Worm (Caenorhabditis elegans) whole organism, L4/young adult: ENCODE results near the gene F49H12.2.

ENCODE experiments used
- W03F9.2 ChIP-seq: fragments of 150-350 bp; optimal IDR thresholded peaks from 2 replicates; lab custom pipeline; 2014; ENCODE audit warnings: missing biosample characterization, missing genetic modification characterization
- dao-5 ChIP-seq: sonication (generic microtip); optimal IDR thresholded peaks from 2 replicates; lab custom pipeline; 2016; ENCODE audit warnings: missing genotype, missing genetic modification characterization, moderate library complexity, missing compliant biosample characterization
- him-1 ChIP-seq: sonication (generic microtip); optimal IDR thresholded peaks from 2 replicates; lab custom pipeline; 2016; ENCODE audit warnings: missing genotype, missing genetic modification reagents, missing genetic modification characterization, missing compliant biosample characterization

Gene F49H12.2

ce11 chrX:2094094-2094493 is 9.0 kb downstream of the F49H12.2 start:
- TF ChIP-seq W03F9.2 (tag; lab: Kevin White, UChicago): no peak

ce11 chrX:2096804-2097203 is 11.7 kb downstream of the F49H12.2 start, which contains the start of gene T21D9.2:
Gene T21D9.2, minus strand, starts transcription at chrX:2096904.
- no peak for TF ChIP-seq W03F9.2 (tag; lab: Kevin White, UChicago)
- no peak for TF ChIP-seq dao-5
- TF ChIP-seq him-1 (tag; lab: Kevin White, UChicago): no peak

DNA sequence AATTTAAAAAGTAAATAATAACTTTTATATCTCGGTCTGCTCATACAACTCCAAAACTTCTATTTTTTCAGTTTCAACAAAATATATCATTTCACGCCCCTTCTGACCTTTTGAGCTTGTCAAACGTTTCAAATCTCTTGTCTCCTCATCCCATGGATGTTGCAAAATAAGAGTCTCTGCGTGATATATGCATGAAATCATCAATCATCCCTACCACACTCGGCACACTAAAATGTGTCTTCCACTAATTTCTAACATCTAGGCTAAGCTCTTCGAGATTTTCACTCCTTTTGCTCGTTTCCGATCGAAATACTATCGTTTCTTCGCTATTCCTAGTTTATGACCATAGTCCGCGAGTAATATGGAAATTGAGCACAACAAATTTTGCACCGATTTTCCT is 13.9 kb downstream of the F49H12.2 start:
- TF ChIP-seq W03F9.2 (tag; lab: Kevin White, UChicago) (no peak), him-1 (tag; lab: Kevin White, UChicago) (no peak), dao-5 (no peak)

ce11 chrX:2105310-2105709 is 20.2 kb downstream of the F49H12.2 start, which contains the start of gene F53B1.3:
Gene F53B1.3, plus strand, starts transcription at chrX:2105610.
- no peak for TF ChIP-seq dao-5
- no peak for TF ChIP-seq W03F9.2 (tag; lab: Kevin White, UChicago)
- no peak for TF ChIP-seq him-1 (tag; lab: Kevin White, UChicago)

ce11 chrX:2107414-2107813 is 22.3 kb downstream of the F49H12.2 start:
- TF ChIP-seq W03F9.2 (tag; lab: Kevin White, UChicago) (no peak), dao-5 (no peak)

DNA sequence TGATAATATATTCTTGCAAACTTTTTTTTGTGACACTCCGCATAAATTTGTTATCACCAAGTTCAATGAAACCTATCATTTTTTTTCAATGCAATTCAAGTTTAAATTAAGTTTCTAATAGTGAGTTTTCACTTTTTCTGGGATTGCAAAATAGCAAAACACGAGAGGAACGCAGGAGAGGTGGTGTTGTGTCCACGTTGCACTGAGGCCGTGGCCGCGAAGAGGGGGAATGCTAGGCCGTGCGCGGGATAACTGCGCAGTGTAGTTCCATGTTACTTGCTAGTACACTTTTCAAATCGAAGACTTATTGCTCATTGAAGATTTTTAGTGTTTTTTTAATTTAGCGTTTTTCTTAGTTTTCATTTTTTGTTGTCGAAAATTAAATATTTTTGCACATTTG is 23.1 kb downstream of the F49H12.2 start:
- TF ChIP-seq him-1 (tag; lab: Kevin White, UChicago) (no peak), dao-5 (no peak), W03F9.2 (tag; lab: Kevin White, UChicago) (no peak)

ce11 chrX:2108682-2109081 is 23.6 kb downstream of the F49H12.2 start, which contains the start of gene F53B1.2:
Gene F53B1.2, plus strand, starts transcription at chrX:2108982.
- TF ChIP-seq dao-5 (no peak), W03F9.2 (tag; lab: Kevin White, UChicago) (no peak)

DNA sequence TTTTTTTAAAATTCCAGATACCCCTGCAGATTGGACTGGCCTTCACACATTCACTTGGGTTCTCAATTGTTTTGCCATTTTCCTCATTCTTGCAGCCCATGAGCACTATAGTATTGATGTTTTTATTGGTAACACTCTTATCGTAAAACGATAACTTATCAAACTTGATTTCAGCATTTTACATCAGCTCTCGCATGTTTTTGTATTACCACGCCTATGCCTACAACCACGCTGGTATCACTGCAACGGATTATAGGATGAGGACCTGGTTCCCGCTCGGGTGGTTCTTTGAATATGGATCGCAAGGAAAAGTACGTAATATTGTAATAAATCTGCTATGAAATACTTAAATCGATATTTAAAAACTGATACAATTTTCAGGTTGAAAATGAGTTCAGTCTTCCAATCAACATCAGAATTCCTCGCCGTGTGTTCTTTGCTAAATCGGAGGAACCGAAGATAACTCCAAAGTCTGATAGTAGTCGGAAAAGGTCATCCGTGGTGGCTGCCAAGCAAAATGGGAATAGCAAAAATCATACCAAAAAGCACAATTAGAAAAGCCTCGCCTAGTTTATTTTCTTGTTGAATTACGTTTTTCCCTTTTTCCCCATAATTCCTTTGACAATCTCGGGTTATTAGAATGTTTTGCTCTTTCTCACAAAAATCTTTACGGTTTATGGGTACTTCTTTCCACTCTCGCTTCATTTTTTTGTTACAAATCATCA is 25.7 kb downstream of the F49H12.2 start:
- TF ChIP-seq W03F9.2 (tag; lab: Kevin White, UChicago) (no peak), him-1 (tag; lab: Kevin White, UChicago) (no peak)

DNA sequence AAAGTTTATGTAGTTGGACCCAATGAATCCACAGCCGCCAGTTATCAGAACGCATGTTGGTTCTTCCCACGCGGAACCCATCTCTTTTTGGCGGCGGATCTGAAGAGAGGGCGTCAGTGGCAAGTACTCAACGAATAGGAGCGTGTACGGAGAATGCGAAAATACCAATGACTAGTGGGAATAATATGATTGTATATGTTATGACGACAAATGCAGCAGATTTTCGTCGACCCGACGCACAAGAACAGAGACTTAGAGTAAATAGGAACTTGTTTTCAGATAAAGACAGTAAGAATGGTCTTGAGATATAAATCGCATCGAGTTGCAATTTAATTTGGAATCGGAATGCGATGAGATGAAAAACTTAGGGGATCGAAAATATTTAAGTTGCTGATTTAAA is 27.9 kb downstream of the F49H12.2 start, which contains the start of gene bus-5:
Gene bus-5, minus strand, starts transcription at position 101 of the 400 bp plus-strand sequence.
- TF ChIP-seq dao-5 (no peak), him-1 (tag; lab: Kevin White, UChicago) (no peak), W03F9.2 (tag; lab: Kevin White, UChicago) (no peak)

DNA sequence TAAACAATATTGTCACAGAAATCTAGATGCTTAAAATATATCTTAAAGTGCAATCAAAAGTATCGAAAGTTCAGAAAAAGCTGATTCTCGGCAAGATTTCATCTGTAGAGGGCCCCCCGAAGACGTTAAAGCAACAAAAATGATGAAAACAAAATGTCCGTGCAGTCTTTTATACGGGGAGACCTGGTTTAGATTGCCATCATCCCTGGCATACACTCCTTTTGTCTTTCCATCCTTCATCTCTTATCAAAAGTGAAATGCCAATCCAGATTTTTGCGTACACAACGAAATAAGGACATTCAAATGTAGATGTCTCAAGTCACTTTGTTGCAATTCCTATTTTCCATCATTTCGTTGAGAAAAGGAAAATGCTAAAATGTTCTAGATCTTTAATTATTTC is 29.1 kb downstream of the F49H12.2 start:
- TF ChIP-seq W03F9.2 (tag; lab: Kevin White, UChicago) (no peak), him-1 (tag; lab: Kevin White, UChicago) (no peak)

ce11 chrX:2116304-2116867 is 31.3 kb downstream of the F49H12.2 start:
- no peak for TF ChIP-seq dao-5
- no peak for TF ChIP-seq him-1 (tag; lab: Kevin White, UChicago)
- no peak for TF ChIP-seq W03F9.2 (tag; lab: Kevin White, UChicago)

- no peak for TF ChIP-seq W03F9.2 (tag; lab: Kevin White, UChicago)
- TF ChIP-seq dao-5: no peak
- TF ChIP-seq him-1 (tag; lab: Kevin White, UChicago): no peak
Observed at ce11 chrX:2118162-2118561, 33.1 kb downstream of the F49H12.2 start, which contains the start of gene swip-10. Gene swip-10, minus strand, starts transcription at chrX:2118262.

- TF ChIP-seq dao-5 (no peak), him-1 (tag; lab: Kevin White, UChicago) (no peak), W03F9.2 (tag; lab: Kevin White, UChicago) (no peak)
Observed at ce11 chrX:2120961-2121360, 35.9 kb downstream of the F49H12.2 start, which contains the start of gene gpa-5. Gene gpa-5, minus strand, starts transcription at chrX:2121061.

ce11 chrX:2130141-2130540 is 45.1 kb downstream of the F49H12.2 start, which contains the start of gene F53B1.8:
Gene F53B1.8, minus strand, starts transcription at chrX:2130241.
- no peak for TF ChIP-seq dao-5

- no peak for TF ChIP-seq dao-5
- peak; percentile 10 for TF ChIP-seq him-1 (tag; lab: Kevin White, UChicago)
Observed at ce11 chrX:2131650-2132049, 46.6 kb downstream of the F49H12.2 start, which contains the start of gene F53B1.9. Gene F53B1.9, minus strand, starts transcription at chrX:2131844.
